Fruit fly (Drosophila melanogaster) whole organism, prepupa: ENCODE measurements around the gene CDK2AP1.
A peak's percentile ranks its signal among the peaks of the same experiment; 100 is the strongest.

ENCODE experiments used
- Blimp-1 ChIP-seq: fragments of 200-800 bp; sonication (Bioruptor generic); optimal IDR thresholded peaks from 3 replicates; lab custom pipeline; 2017; ENCODE audit warnings: missing biosample characterization, missing genetic modification characterization, mild to moderate bottlenecking, moderate library complexity, missing genetic modification reagents
- CG10631 ChIP-seq: fragments of 200-800 bp; sonication (Bioruptor generic); optimal IDR thresholded peaks from 2 replicates; lab custom pipeline; 2016; ENCODE audit warnings: missing biosample characterization, missing genetic modification characterization
- CG11294 ChIP-seq: fragments of 200-800 bp; sonication (Bioruptor generic); IDR thresholded peaks from 2 replicates; pipeline ENCODE4 v1.3.6; 2022; ENCODE audit warnings: missing biosample characterization, missing genetic modification characterization
- CG11902 ChIP-seq: fragments of 200-800 bp; sonication (Bioruptor generic); optimal IDR thresholded peaks from 3 replicates; lab custom pipeline; 2016; ENCODE audit warnings: missing biosample characterization, missing genetic modification characterization
- CG15336 ChIP-seq: fragments of 200-800 bp; sonication (Bioruptor generic); IDR thresholded peaks from 2 replicates; pipeline ENCODE4 v1.3.6; 2022; ENCODE audit warnings: missing biosample characterization, missing genetic modification characterization
- CG16779 ChIP-seq: fragments of 200-800 bp; sonication (Bioruptor generic); optimal IDR thresholded peaks from 3 replicates; lab custom pipeline; 2017; ENCODE audit warnings: missing biosample characterization, mild to moderate bottlenecking, missing genetic modification characterization
- CG3032 ChIP-seq: fragments of 200-800 bp; optimal IDR thresholded peaks from 2 replicates; lab custom pipeline; 2019; ENCODE audit warnings: missing biosample characterization, mild to moderate bottlenecking, missing genetic modification characterization, moderate library complexity
- CG31627 ChIP-seq: fragments of 200-800 bp; sonication (Bioruptor generic); optimal IDR thresholded peaks from 3 replicates; lab custom pipeline; 2016; ENCODE audit warnings: missing biosample characterization, missing genetic modification characterization
- CG32006 ChIP-seq: fragments of 200-800 bp; sonication (Bioruptor generic); optimal IDR thresholded peaks from 3 replicates; lab custom pipeline; 2017; ENCODE audit warnings: missing biosample characterization, mild to moderate bottlenecking, missing genetic modification characterization
- CG4318 ChIP-seq: fragments of 200-800 bp; sonication (Bioruptor generic); optimal IDR thresholded peaks from 3 replicates; lab custom pipeline; 2017; ENCODE audit warnings: missing biosample characterization, mild to moderate bottlenecking, missing genetic modification characterization
- CG6163 ChIP-seq: fragments of 200-800 bp; sonication (Bioruptor generic); IDR thresholded peaks from 3 replicates; pipeline ENCODE4 v1.3.6; 2022; ENCODE audit warnings: missing biosample characterization, missing genetic modification characterization
- CG7368 ChIP-seq: fragments of 200-800 bp; sonication (Bioruptor generic); optimal IDR thresholded peaks from 3 replicates; lab custom pipeline; 2016; ENCODE audit warnings: missing biosample characterization, missing genetic modification characterization
- CG8119 ChIP-seq: fragments of 200-800 bp; sonication (Bioruptor generic); IDR thresholded peaks from 3 replicates; pipeline ENCODE4 v1.3.6; 2022; ENCODE audit warnings: missing biosample characterization, missing genetic modification characterization
- CG8319 ChIP-seq: fragments of 200-800 bp; sonication (Bioruptor generic); optimal IDR thresholded peaks from 3 replicates; lab custom pipeline; 2016; ENCODE audit warnings: missing biosample characterization, missing genetic modification characterization
- CG9139 ChIP-seq: fragments of 200-800 bp; sonication (Bioruptor generic); optimal IDR thresholded peaks from 3 replicates; lab custom pipeline; 2017; ENCODE audit warnings: missing biosample characterization, mild to moderate bottlenecking, missing genetic modification characterization
- Eip75B ChIP-seq: fragments of 200-800 bp; sonication (Bioruptor generic); optimal IDR thresholded peaks from 3 replicates; lab custom pipeline; 2016; ENCODE audit warnings: missing biosample characterization, missing genetic modification characterization
- Eip78C ChIP-seq: fragments of 200-800 bp; sonication (Bioruptor generic); peaks from one replicate; lab custom pipeline; 2016; ENCODE audit warnings: missing biosample characterization, missing genetic modification characterization
- Eip93F ChIP-seq: fragments of 200-800 bp; sonication (Bioruptor generic); optimal IDR thresholded peaks from 2 replicates; lab custom pipeline; 2016; ENCODE audit warnings: missing biosample characterization, mild to moderate bottlenecking, missing genetic modification characterization
- Ets21C ChIP-seq: fragments of 200-800 bp; sonication (Bioruptor generic); optimal IDR thresholded peaks from 3 replicates; lab custom pipeline; 2016; ENCODE audit warnings: missing biosample characterization, missing genetic modification characterization
- Hr39 ChIP-seq: fragments of 200-800 bp; sonication (Bioruptor generic); optimal IDR thresholded peaks from 2 replicates; lab custom pipeline; 2016; ENCODE audit warnings: missing biosample characterization, missing genetic modification characterization
- Hr4 ChIP-seq: fragments of 200-800 bp; sonication (Bioruptor generic); optimal IDR thresholded peaks from 3 replicates; lab custom pipeline; 2016; ENCODE audit warnings: missing biosample characterization, missing genetic modification characterization
- Met ChIP-seq: fragments of 200-800 bp; sonication (Bioruptor generic); optimal IDR thresholded peaks from 3 replicates; lab custom pipeline; 2016; ENCODE audit warnings: missing biosample characterization, missing genetic modification characterization
- OdsH ChIP-seq: fragments of 200-800 bp; sonication (Bioruptor generic); optimal IDR thresholded peaks from 3 replicates; lab custom pipeline; 2016; ENCODE audit warnings: missing biosample characterization, missing genetic modification characterization
- Smox ChIP-seq: fragments of 200-800 bp; sonication (Bioruptor generic); optimal IDR thresholded peaks from 3 replicates; lab custom pipeline; 2016; ENCODE audit warnings: missing biosample characterization, missing genetic modification characterization
- Sox102F ChIP-seq: fragments of 200-800 bp; sonication (Bioruptor generic); optimal IDR thresholded peaks from 2 replicates; lab custom pipeline; 2016; ENCODE audit warnings: missing biosample characterization, mild to moderate bottlenecking, missing genetic modification characterization
- Sox14 ChIP-seq: fragments of 200-800 bp; sonication (Bioruptor generic); optimal IDR thresholded peaks from 3 replicates; lab custom pipeline; 2016; ENCODE audit warnings: missing biosample characterization, missing genetic modification characterization
- Sox15 ChIP-seq: fragments of 200-800 bp; sonication (Bioruptor generic); optimal IDR thresholded peaks from 3 replicates; lab custom pipeline; 2016; ENCODE audit warnings: missing biosample characterization, missing genetic modification characterization
- achi ChIP-seq: fragments of 200-800 bp; sonication (Bioruptor generic); optimal IDR thresholded peaks from 3 replicates; lab custom pipeline; 2016; ENCODE audit warnings: missing biosample characterization, missing genetic modification characterization
- acj6 ChIP-seq: fragments of 200-800 bp; sonication (Bioruptor generic); optimal IDR thresholded peaks from 3 replicates; lab custom pipeline; 2016; ENCODE audit warnings: missing biosample characterization, missing genetic modification characterization
- cyc ChIP-seq: fragments of 200-800 bp; sonication (Bioruptor generic); optimal IDR thresholded peaks from 3 replicates; lab custom pipeline; 2016; ENCODE audit warnings: missing biosample characterization, missing genetic modification characterization
- dac ChIP-seq: fragments of 200-800 bp; sonication (Bioruptor generic); optimal IDR thresholded peaks from 2 replicates; lab custom pipeline; 2017; ENCODE audit warnings: missing biosample characterization, mild to moderate bottlenecking, missing genetic modification characterization
- eg ChIP-seq: fragments of 200-800 bp; sonication (Bioruptor generic); IDR thresholded peaks from 3 replicates; pipeline ENCODE4 v1.3.6; 2022; ENCODE audit warnings: missing biosample characterization, missing genetic modification characterization
- esn ChIP-seq: fragments of 200-800 bp; sonication (Bioruptor generic); optimal IDR thresholded peaks from 2 replicates; lab custom pipeline; 2016; ENCODE audit warnings: missing biosample characterization, mild to moderate bottlenecking, missing genetic modification characterization, moderate library complexity
- fd85E ChIP-seq: fragments of 200-800 bp; sonication (Bioruptor generic); optimal IDR thresholded peaks from 3 replicates; lab custom pipeline; 2016; ENCODE audit warnings: missing biosample characterization, missing genetic modification characterization
- fkh ChIP-seq: fragments of 200-800 bp; sonication (Bioruptor generic); optimal IDR thresholded peaks from 3 replicates; lab custom pipeline; 2017; ENCODE audit warnings: missing biosample characterization, mild to moderate bottlenecking, missing genetic modification characterization, moderate library complexity
- lz ChIP-seq: fragments of 200-800 bp; sonication (Bioruptor generic); optimal IDR thresholded peaks from 3 replicates; lab custom pipeline; 2016; ENCODE audit warnings: missing biosample characterization, missing genetic modification characterization
- net ChIP-seq: fragments of 200-800 bp; sonication (Bioruptor generic); optimal IDR thresholded peaks from 3 replicates; lab custom pipeline; 2016; ENCODE audit warnings: missing biosample characterization, missing genetic modification characterization
- pdm3 ChIP-seq: fragments of 200-800 bp; sonication (Bioruptor generic); optimal IDR thresholded peaks from 3 replicates; lab custom pipeline; 2016; ENCODE audit warnings: missing biosample characterization, missing genetic modification characterization
- salr ChIP-seq, 2 experiments: fragments of 200-800 bp; sonication (Bioruptor generic); optimal IDR thresholded peaks; 3 replicates each; lab custom pipeline; 2016 to 2018; ENCODE audit warnings: missing biosample characterization in 2 of 2, missing genetic modification characterization in 2 of 2, mild to moderate bottlenecking in 1 of 2
- svp ChIP-seq: fragments of 200-800 bp; sonication (Bioruptor generic); peaks from one replicate; lab custom pipeline; 2016; ENCODE audit warnings: missing biosample characterization, missing genetic modification characterization
- topi ChIP-seq: fragments of 200-800 bp; sonication (Bioruptor generic); optimal IDR thresholded peaks from 3 replicates; lab custom pipeline; 2016; ENCODE audit warnings: missing biosample characterization, missing genetic modification characterization

The CDK2AP1 gene

dm6 chrX:11149201-11149600 lies 11.5 kb downstream of the CDK2AP1 start, which contains the start of gene Lint-1 (continued):
- TF ChIP-seq Ets21C (GFP tag; lab: Kevin White, UChicago) (peak; percentile 18), lz (GFP tag; lab: Kevin White, UChicago) (peak; percentile 54), OdsH (GFP tag; lab: Kevin White, UChicago) (peak; percentile 43), CG10631 (GFP tag; lab: Kevin White, UChicago) (peak; percentile 5), CG9139 (no peak)

- TF ChIP-seq Eip93F (GFP tag; lab: Kevin White, UChicago): peak; percentile 28
- TF ChIP-seq achi: no peak
Measured at dm6 chrX:11153413-11153812, 15.8 kb downstream of the CDK2AP1 start.

dm6 chrX:11153826-11154510 lies 16.3 kb downstream of the CDK2AP1 start, which contains the start of the genes rtv and Dlic:
Gene rtv, minus strand, starts transcription at chrX:11153990.
Gene Dlic, plus strand, starts transcription at chrX:11154421.
- no peak for TF ChIP-seq fd85E
- peak; percentile 78 for TF ChIP-seq svp (GFP tag; lab: Kevin White, UChicago)
- TF ChIP-seq CG31627 (GFP tag; lab: Kevin White, UChicago): peak; percentile 41
- no peak for TF ChIP-seq OdsH (GFP tag; lab: Kevin White, UChicago)
- no peak for TF ChIP-seq dac (GFP tag; lab: Kevin White, UChicago)
- peak; percentile 63; the same call in 2 of the 3 replicates for TF ChIP-seq CG6163 (GFP tag; lab: Robert Waterston, UW)
- no peak for TF ChIP-seq Smox (GFP tag; lab: Kevin White, UChicago)
- peak; percentile 7 for TF ChIP-seq Hr4 (GFP tag; lab: Kevin White, UChicago)
- no peak for TF ChIP-seq CG16779 (tag; lab: Kevin White, UChicago)
- TF ChIP-seq acj6: peak; percentile 0
- no peak for TF ChIP-seq Sox14 (GFP tag; lab: Kevin White, UChicago)
- TF ChIP-seq Sox102F (GFP tag; lab: Kevin White, UChicago): no peak
- TF ChIP-seq CG15336 (GFP tag; lab: Robert Waterston, UW): no peak
- peak; percentile 8 for TF ChIP-seq Met (GFP tag; lab: Kevin White, UChicago)
- no peak for TF ChIP-seq CG10631 (GFP tag; lab: Kevin White, UChicago)
- TF ChIP-seq net (GFP tag; lab: Kevin White, UChicago): no peak
- TF ChIP-seq CG7368 (GFP tag; lab: Kevin White, UChicago): no peak
- peak; percentile 38 for TF ChIP-seq Hr39 (GFP tag; lab: Kevin White, UChicago)
- TF ChIP-seq Sox15: no peak
- TF ChIP-seq CG8119 (GFP tag; lab: Robert Waterston, UW): no peak
- peak; percentile 83 for TF ChIP-seq fkh
- peak; percentile 8 for TF ChIP-seq Eip75B (GFP tag; lab: Kevin White, UChicago)
- TF ChIP-seq salr (GFP tag; optimal IDR thresholded peaks at IDR 0.05; lab: Kevin White, UChicago): no peak
- no peak for TF ChIP-seq CG11294 (GFP tag; lab: Robert Waterston, UW)
- peak; percentile 44 for TF ChIP-seq cyc (GFP tag; lab: Kevin White, UChicago)
- no peak for TF ChIP-seq CG4318 (GFP tag; lab: Kevin White, UChicago)
- TF ChIP-seq Blimp-1 (GFP tag; lab: Kevin White, UChicago): no peak
- no peak for TF ChIP-seq CG8319
- TF ChIP-seq CG9139: no peak
- peak; percentile 44 for TF ChIP-seq lz (GFP tag; lab: Kevin White, UChicago)
- TF ChIP-seq Ets21C (GFP tag; lab: Kevin White, UChicago): peak; percentile 19
- TF ChIP-seq CG11902 (GFP tag; lab: Kevin White, UChicago): no peak
- TF ChIP-seq eg (GFP tag; lab: Robert Waterston, UW): no peak
- TF ChIP-seq esn: peak; percentile 35
- peak; percentile 14 for TF ChIP-seq Eip78C
- no peak for TF ChIP-seq topi (GFP tag; lab: Kevin White, UChicago)
- no peak for TF ChIP-seq CG32006
- TF ChIP-seq pdm3 (GFP tag; lab: Kevin White, UChicago): peak; percentile 4
- no peak for TF ChIP-seq CG3032 (tag; lab: Kevin White, UChicago)
